Worm (Caenorhabditis elegans) whole organism, midembryonic: ENCODE results near the gene dnj-24.

Experiments
- T22C8.4 ChIP-seq: fragments of 200-800 bp; sonication (Bioruptor generic); IDR thresholded peaks from 2 replicates; pipeline ENCODE4 v1.3.6; 2022; ENCODE audit warnings: missing genetic modification characterization, missing compliant biosample characterization
- cog-1 ChIP-seq: sonication (generic microtip); optimal IDR thresholded peaks from 2 replicates; lab custom pipeline; 2016; ENCODE audit warnings: missing genetic modification characterization, missing compliant biosample characterization
- flt-1 ChIP-seq: fragments of 200-800 bp; sonication (Bioruptor generic); IDR thresholded peaks from 2 replicates; pipeline ENCODE4 v1.3.6; 2022; ENCODE audit warnings: missing genetic modification characterization, missing compliant biosample characterization
- med-1 ChIP-seq: sonication (generic microtip); optimal IDR thresholded peaks from 2 replicates; lab custom pipeline; 2017; ENCODE audit warnings: missing genetic modification characterization, mild to moderate bottlenecking, missing compliant biosample characterization, antibody characterized with exemption, missing genetic modification reagents; ENCODE audit not compliant: insufficient read depth
- ref-1 ChIP-seq: fragments of 200-800 bp; sonication (Bioruptor generic); conservative IDR thresholded peaks from 2 replicates; pipeline ENCODE4 v1.3.6; 2022; ENCODE audit warnings: missing genetic modification reagents, missing genetic modification characterization, missing compliant biosample characterization
- tab-1 ChIP-seq: fragments of 200-800 bp; sonication (Bioruptor generic); IDR thresholded peaks from 2 replicates; pipeline ENCODE4 v1.3.6; 2022; ENCODE audit warnings: missing genetic modification characterization, missing compliant biosample characterization
- ztf-23 ChIP-seq: fragments of 200-800 bp; sonication (Bioruptor generic); IDR thresholded peaks from 2 replicates; pipeline ENCODE4 v1.3.6; 2022; ENCODE audit warnings: missing genetic modification reagents, missing genetic modification characterization, missing compliant biosample characterization
- ztf-29 ChIP-seq: fragments of 200-800 bp; sonication (Bioruptor generic); IDR thresholded peaks from 2 replicates; pipeline ENCODE4 v1.3.6; 2022; ENCODE audit warnings: missing genetic modification reagents, missing genetic modification characterization, missing compliant biosample characterization

ce11 chrIII:5453290-5453689 is 29.4 kb upstream of the dnj-24 start, which contains the start of gene F48E8.4:
- TF ChIP-seq ztf-23 (GFP tag; lab: Robert Waterston, UW) (no peak), med-1 (GFP tag; lab: Kevin White, UChicago) (no peak), flt-1 (GFP tag; lab: Robert Waterston, UW) (no peak), cog-1 (tag; lab: Kevin White, UChicago) (no peak), ztf-29 (GFP tag; lab: Robert Waterston, UW) (no peak), tab-1 (GFP tag; lab: Robert Waterston, UW) (no peak), ref-1 (GFP tag; lab: Robert Waterston, UW) (no peak), T22C8.4 (GFP tag; lab: Robert Waterston, UW) (no peak)
